Worm (Caenorhabditis elegans): Measurements from ENCODE around the gene mam-7.

Gene mam-7

ce11 chrIII:9905307-9905706 is 12.4 kb downstream of the mam-7 start (continued):
- no peak for TF ChIP-seq rec-8 (tag; optimal IDR thresholded peaks at IDR 0.05)
- no peak for TF ChIP-seq attf-6 (GFP tag; IDR thresholded peaks at IDR 0.05)
- TF ChIP-seq rpc-1 (optimal IDR thresholded peaks at IDR 0.05), result no peak
- no peak for TF ChIP-seq rpc-1 (tag; optimal IDR thresholded peaks at IDR 0.05)
- TF ChIP-seq snpc-4 (GFP tag; optimal IDR thresholded peaks at IDR 0.05), result no peak
- no peak for TF ChIP-seq snpc-4 (tag; optimal IDR thresholded peaks at IDR 0.05)
- TF ChIP-seq D2030.7 (GFP tag; IDR thresholded peaks at IDR 0.05), result no peak
- TF ChIP-seq B0261.1 (tag; optimal IDR thresholded peaks at IDR 0.05), result no peak
- TF ChIP-seq hmg-1.2 (GFP tag; IDR thresholded peaks at IDR 0.05), result no peak

ce11 chrIII:9907574-9907973 is 14.6 kb downstream of the mam-7 start:
- no peak for TF ChIP-seq him-1 (tag; optimal IDR thresholded peaks at IDR 0.05)
- TF ChIP-seq F55B11.4 (tag; optimal IDR thresholded peaks at IDR 0.05; ENCODE audit: borderline replicate concordance, insufficient read depth), result no peak
- no peak for TF ChIP-seq lin-26 (GFP tag; IDR thresholded peaks at IDR 0.05)
- no peak for TF ChIP-seq nhr-27 (tag; optimal IDR thresholded peaks at IDR 0.05)

ce11 chrIII:9908769-9909168 is 15.8 kb downstream of the mam-7 start:
- TF ChIP-seq hmg-1.2 (GFP tag; IDR thresholded peaks at IDR 0.05) (peak; percentile 14; the same call in 1 of the 2 replicates), F52B5.7 (tag; optimal IDR thresholded peaks at IDR 0.05) (no peak), cebp-1 (GFP tag; IDR thresholded peaks at IDR 0.05) (no peak), cebp-1 (tag; optimal IDR thresholded peaks at IDR 0.05) (peak; percentile 11)

- TF ChIP-seq nhr-90 (tag; optimal IDR thresholded peaks at IDR 0.05), result no peak
- no peak for TF ChIP-seq ceh-27 (GFP tag; optimal IDR thresholded peaks at IDR 0.05)
- TF ChIP-seq nhr-80 (tag; optimal IDR thresholded peaks at IDR 0.05), result peak; percentile 62
- TF ChIP-seq efl-1 (GFP tag; optimal IDR thresholded peaks at IDR 0.05), result peak; percentile 25
- peak; percentile 6 for TF ChIP-seq xnd-1 (tag; optimal IDR thresholded peaks at IDR 0.05)
- TF ChIP-seq madf-8 (GFP tag; conservative IDR thresholded peaks at IDR 0.05), result peak; percentile 55
- no peak for TF ChIP-seq sdz-38 (tag; optimal IDR thresholded peaks at IDR 0.05)
- TF ChIP-seq madf-6 (GFP tag; IDR thresholded peaks at IDR 0.05), result peak; percentile 75
- TF ChIP-seq K12H6.12 (tag; optimal IDR thresholded peaks at IDR 0.05), result no peak
- peak; percentile 18 for TF ChIP-seq snpc-3.4 (tag; optimal IDR thresholded peaks at IDR 0.05)
- TF ChIP-seq snpc-1.1 (tag; optimal IDR thresholded peaks at IDR 0.05; ENCODE audit: insufficient read depth), result peak; percentile 5
- peak; percentile 60 for TF ChIP-seq ceh-91 (GFP tag; IDR thresholded peaks at IDR 0.05)
- no peak for TF ChIP-seq ZK185.1 (tag; optimal IDR thresholded peaks at IDR 0.05; ENCODE audit: poor library complexity, severe bottlenecking)
- TF ChIP-seq lsl-1 (GFP tag; optimal IDR thresholded peaks at IDR 0.05), result peak; percentile 86
- no peak for TF ChIP-seq cebp-1 (GFP tag; IDR thresholded peaks at IDR 0.05)
- peak; percentile 35 for TF ChIP-seq cebp-1 (tag; optimal IDR thresholded peaks at IDR 0.05)
- peak; percentile 83 for TF ChIP-seq F33H1.4 (GFP tag; IDR thresholded peaks at IDR 0.05)
- peak; percentile 60 for TF ChIP-seq snpc-1.3 (tag; optimal IDR thresholded peaks at IDR 0.05; ENCODE audit: insufficient read depth)
- TF ChIP-seq let-526 (GFP tag; IDR thresholded peaks at IDR 0.05), result no peak
- TF ChIP-seq Y67H2A.10 (GFP tag; conservative IDR thresholded peaks at IDR 0.05), result no peak
- peak; percentile 50 for TF ChIP-seq D2030.7 (GFP tag; IDR thresholded peaks at IDR 0.05)
- no peak for TF ChIP-seq hrde-1 (tag; optimal IDR thresholded peaks at IDR 0.05; ENCODE audit: borderline replicate concordance)
Observed at ce11 chrIII:9910608-9911479, 17.9 kb downstream of the mam-7 start, which contains the start of the genes cyld-1 and F40F12.9. cyld-1 (minus strand) TSS chrIII:9910658. F40F12.9 (plus strand) TSS chrIII:9911328.
